Fruit fly (Drosophila melanogaster) whole organism, wandering third instar larva: ENCODE results near the gene Osi5.

Experiments used
- Abd-B ChIP-seq: fragments of >200 bp; optimal IDR thresholded peaks from 2 replicates; lab custom pipeline; 2017; ENCODE audit warnings: missing biosample characterization, missing genetic modification characterization
- Dfd ChIP-seq: fragments of >200 bp; optimal IDR thresholded peaks from 2 replicates; lab custom pipeline; 2017; ENCODE audit warnings: missing biosample characterization, missing genetic modification characterization
- Hnf4 ChIP-seq: fragments of 200-800 bp; sonication (Bioruptor generic); optimal IDR thresholded peaks from 2 replicates; lab custom pipeline; 2016; ENCODE audit warnings: missing biosample characterization, mild to moderate bottlenecking, missing genetic modification characterization
- Hr78 ChIP-seq: fragments of >200 bp; optimal IDR thresholded peaks from 2 replicates; lab custom pipeline; 2017; ENCODE audit warnings: missing biosample characterization, missing genetic modification characterization
- Jra ChIP-seq: sonication (Bioruptor generic); optimal IDR thresholded peaks from 2 replicates; lab custom pipeline; 2016; ENCODE audit warnings: missing biosample characterization, missing genetic modification characterization
- Mio ChIP-seq: sonication (Bioruptor generic); optimal IDR thresholded peaks from 2 replicates; lab custom pipeline; 2016; ENCODE audit warnings: missing biosample characterization, missing genetic modification characterization
- Myc ChIP-seq: fragments of >200 bp; optimal IDR thresholded peaks from 2 replicates; lab custom pipeline; 2017
- OdsH ChIP-seq: fragments of 200-800 bp; sonication (Bioruptor generic); optimal IDR thresholded peaks from 2 replicates; lab custom pipeline; 2016; ENCODE audit warnings: missing biosample characterization, mild to moderate bottlenecking, missing genetic modification characterization
- fru ChIP-seq: fragments of 200-800 bp; sonication (Bioruptor generic); optimal IDR thresholded peaks from 3 replicates; lab custom pipeline; 2016; ENCODE audit warnings: missing biosample characterization, mild to moderate bottlenecking, missing genetic modification characterization
- h ChIP-seq: fragments of 200-800 bp; sonication (Bioruptor generic); optimal IDR thresholded peaks from 3 replicates; lab custom pipeline; 2016; ENCODE audit warnings: missing biosample characterization, mild to moderate bottlenecking, missing genetic modification characterization
- pan ChIP-seq: fragments of >200 bp; optimal IDR thresholded peaks from 2 replicates; lab custom pipeline; 2017
- psq ChIP-seq: fragments of 200-800 bp; sonication (Bioruptor generic); optimal IDR thresholded peaks from 3 replicates; lab custom pipeline; 2017; ENCODE audit warnings: missing biosample characterization, mild to moderate bottlenecking, missing genetic modification characterization, moderate library complexity
- usp ChIP-seq: fragments of >200 bp; optimal IDR thresholded peaks from 2 replicates; lab custom pipeline; 2017; ENCODE audit warnings: missing biosample characterization, missing genetic modification characterization

dm6 chr3R:6230298-6230697, 3.0 kb downstream of the Osi5 start:
- TF ChIP-seq usp (GFP tag; lab: Kevin White, UChicago) = no peak
- TF ChIP-seq Abd-B = no peak
- no peak for TF ChIP-seq h (GFP tag; lab: Kevin White, UChicago)
- TF ChIP-seq Dfd (GFP tag; lab: Kevin White, UChicago) = no peak
- TF ChIP-seq psq (GFP tag; lab: Kevin White, UChicago) = no peak
- no peak for TF ChIP-seq fru (GFP tag; lab: Kevin White, UChicago)
- TF ChIP-seq Mio = no peak
- TF ChIP-seq Hnf4 = no peak
- TF ChIP-seq Myc (lab: Kevin White, UChicago) = no peak
- no peak for TF ChIP-seq Jra (GFP tag; lab: Kevin White, UChicago)
- no peak for TF ChIP-seq OdsH (GFP tag; lab: Kevin White, UChicago)
- no peak for TF ChIP-seq pan (lab: Kevin White, UChicago)
- no peak for TF ChIP-seq Hr78 (GFP tag; lab: Kevin White, UChicago)
